Fruit fly (Drosophila melanogaster) whole organism, wandering third instar larva: Measurements from ENCODE around the gene sxe2.
A peak's percentile ranks its signal among the peaks of the same experiment; 100 is the strongest.

Experiments
- CrebA ChIP-seq: fragments of 200-800 bp; sonication (Bioruptor generic); optimal IDR thresholded peaks from 2 replicates; lab custom pipeline; 2016; ENCODE audit warnings: missing biosample characterization, mild to moderate bottlenecking, missing genetic modification characterization, borderline replicate concordance
- Hr78 ChIP-seq: fragments of >200 bp; optimal IDR thresholded peaks from 2 replicates; lab custom pipeline; 2017; ENCODE audit warnings: missing biosample characterization, missing genetic modification characterization
- Hr83 ChIP-seq: fragments of 200-300 bp; sonication (Bioruptor generic); optimal IDR thresholded peaks from 2 replicates; lab custom pipeline; 2016; ENCODE audit warnings: missing biosample characterization, mild to moderate bottlenecking, missing genetic modification characterization, moderate library complexity; ENCODE audit not compliant: poor library complexity, severe bottlenecking
- br ChIP-seq: fragments of 200-800 bp; sonication (Bioruptor generic); optimal IDR thresholded peaks from 2 replicates; lab custom pipeline; 2016; ENCODE audit warnings: missing biosample characterization, missing genetic modification characterization
- h ChIP-seq: fragments of 200-800 bp; sonication (Bioruptor generic); optimal IDR thresholded peaks from 3 replicates; lab custom pipeline; 2016; ENCODE audit warnings: missing biosample characterization, mild to moderate bottlenecking, missing genetic modification characterization
- psq ChIP-seq: fragments of 200-800 bp; sonication (Bioruptor generic); optimal IDR thresholded peaks from 3 replicates; lab custom pipeline; 2017; ENCODE audit warnings: missing biosample characterization, mild to moderate bottlenecking, missing genetic modification characterization, moderate library complexity

DNA sequence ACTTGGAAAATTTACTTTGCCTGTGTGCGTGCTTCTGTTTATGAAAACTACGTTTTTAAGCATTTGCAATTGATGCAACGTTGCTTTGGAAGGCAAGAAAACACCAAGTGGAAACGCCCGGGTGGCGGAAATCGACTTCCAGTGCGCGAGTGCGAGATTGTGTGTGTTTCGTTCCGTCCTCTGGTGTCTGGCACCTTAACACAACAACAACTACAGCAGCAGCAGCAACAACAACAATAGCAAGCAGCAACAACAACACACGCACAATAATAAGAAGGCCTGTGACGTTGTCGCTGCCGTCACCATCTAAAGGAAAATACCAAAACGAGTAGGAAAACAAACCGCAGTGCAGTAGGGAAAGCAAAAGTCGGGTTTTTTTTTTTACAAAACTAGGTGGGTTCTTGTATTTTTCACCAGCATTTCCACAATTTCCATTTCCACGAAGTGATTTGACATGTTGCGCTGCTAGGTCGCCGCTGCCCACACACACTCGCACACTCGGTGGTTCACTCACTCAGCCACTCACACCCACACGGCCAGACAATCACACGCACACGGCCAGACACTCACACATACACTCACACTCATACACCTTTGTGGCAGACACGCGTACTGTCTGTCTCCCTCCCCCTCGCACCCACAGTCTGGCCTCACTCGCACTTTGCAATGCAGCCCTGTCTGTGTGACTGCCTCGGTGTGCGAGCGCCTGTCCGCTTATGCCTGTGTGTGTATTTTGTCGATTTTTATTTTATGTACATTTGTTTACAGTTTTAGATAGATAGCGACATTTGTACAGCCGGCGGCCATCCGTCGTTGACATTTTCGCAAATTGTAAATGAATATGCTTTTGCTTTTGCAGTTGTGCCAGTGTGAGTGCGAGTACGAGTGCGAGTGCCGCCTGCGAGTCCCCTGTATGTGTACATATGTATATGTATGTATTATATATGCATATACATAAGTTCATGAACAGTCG lies 15.9 kb downstream of the sxe2 start:
- TF ChIP-seq psq (GFP tag; lab: Kevin White, UChicago) (peak; percentile 12), Hr83 (GFP tag; lab: Kevin White, UChicago) (peak; percentile 98), CrebA (GFP tag; lab: Kevin White, UChicago) (peak; percentile 91), Hr78 (GFP tag; lab: Kevin White, UChicago) (peak; percentile 91), h (GFP tag; lab: Kevin White, UChicago) (peak; percentile 99), br (GFP tag; lab: Kevin White, UChicago) (peak; percentile 72)
